Fruit fly (Drosophila melanogaster) whole organism, adult: ENCODE results near the gene Ir21a.

Source experiments
- CG11617 ChIP-seq: fragments of 200-800 bp; sonication (Bioruptor generic); optimal IDR thresholded peaks from 2 replicates; lab custom pipeline; 2017; ENCODE audit warnings: mild to moderate bottlenecking, missing biosample characterization, missing genetic modification reagents, missing genetic modification characterization
- CG12768 ChIP-seq: fragments of 200-800 bp; sonication (Bioruptor generic); optimal IDR thresholded peaks from 2 replicates; lab custom pipeline; 2017; ENCODE audit warnings: missing biosample characterization, missing genetic modification characterization, mild to moderate bottlenecking, moderate library complexity, missing genetic modification reagents
- CG14711 ChIP-seq: fragments of 200-800 bp; sonication (Bioruptor generic); optimal IDR thresholded peaks from 2 replicates; lab custom pipeline; 2018; ENCODE audit warnings: missing biosample characterization, mild to moderate bottlenecking, missing genetic modification characterization, moderate library complexity
- CG1620 ChIP-seq: fragments of 200-800 bp; sonication (Bioruptor generic); optimal IDR thresholded peaks from 2 replicates; lab custom pipeline; 2016; ENCODE audit warnings: missing biosample characterization, missing genetic modification characterization
- CG33017 ChIP-seq: fragments of 200-800 bp; sonication (Bioruptor generic); optimal IDR thresholded peaks from 2 replicates; lab custom pipeline; 2018; ENCODE audit warnings: missing biosample characterization, mild to moderate bottlenecking, missing genetic modification characterization, moderate library complexity
- CG5204 ChIP-seq: fragments of 200-800 bp; sonication (Bioruptor generic); optimal IDR thresholded peaks from 2 replicates; lab custom pipeline; 2016; ENCODE audit warnings: missing biosample characterization, missing genetic modification characterization
- CG7045 ChIP-seq: fragments of 200-800 bp; sonication (Bioruptor generic); optimal IDR thresholded peaks from 2 replicates; lab custom pipeline; 2017; ENCODE audit warnings: missing biosample characterization, mild to moderate bottlenecking, missing genetic modification characterization
- CG7101 ChIP-seq: fragments of 200-800 bp; sonication (Bioruptor generic); optimal IDR thresholded peaks from 2 replicates; lab custom pipeline; 2018; ENCODE audit warnings: missing biosample characterization, mild to moderate bottlenecking, missing genetic modification characterization, moderate library complexity
- Clk ChIP-seq: fragments of 200-800 bp; sonication (Bioruptor generic); optimal IDR thresholded peaks from 2 replicates; lab custom pipeline; 2017; ENCODE audit warnings: missing biosample characterization, missing genetic modification characterization
- Crg-1 ChIP-seq: fragments of 200-800 bp; sonication (Bioruptor generic); optimal IDR thresholded peaks from 2 replicates; lab custom pipeline; 2016; ENCODE audit warnings: missing biosample characterization, missing genetic modification characterization
- Hr96 ChIP-seq: fragments of 200-800 bp; sonication (Bioruptor generic); optimal IDR thresholded peaks from 2 replicates; lab custom pipeline; 2016; ENCODE audit warnings: missing biosample characterization, missing genetic modification characterization
- Mnt ChIP-seq: fragments of 200-800 bp; sonication (Bioruptor generic); optimal IDR thresholded peaks from 2 replicates; lab custom pipeline; 2016; ENCODE audit warnings: missing biosample characterization, mild to moderate bottlenecking, missing genetic modification characterization
- bab1 ChIP-seq: fragments of 200-800 bp; sonication (Bioruptor generic); optimal IDR thresholded peaks from 3 replicates; lab custom pipeline; 2019; ENCODE audit warnings: missing biosample characterization, mild to moderate bottlenecking, missing genetic modification characterization, moderate library complexity
- cic ChIP-seq: fragments of 200-800 bp; sonication (Bioruptor generic); optimal IDR thresholded peaks from 2 replicates; lab custom pipeline; 2017; ENCODE audit warnings: missing biosample characterization, mild to moderate bottlenecking, missing genetic modification characterization, moderate library complexity
- cnc ChIP-seq, 2 experiments: fragments of >200 bp; optimal IDR thresholded peaks; 2 replicates each; lab custom pipeline; 2017
- kay ChIP-seq: fragments of 200-800 bp; sonication (Bioruptor generic); peaks from one replicate; lab custom pipeline; 2016; ENCODE audit warnings: missing biosample characterization, missing genetic modification characterization, borderline replicate concordance
- ovo ChIP-seq: fragments of 200-800 bp; sonication (Bioruptor generic); optimal IDR thresholded peaks from 2 replicates; lab custom pipeline; 2016; ENCODE audit warnings: missing biosample characterization, missing genetic modification characterization
- pad ChIP-seq: fragments of 200-800 bp; sonication (Bioruptor generic); optimal IDR thresholded peaks from 3 replicates; lab custom pipeline; 2017; ENCODE audit warnings: missing biosample characterization, missing genetic modification characterization, mild to moderate bottlenecking, moderate library complexity, missing genetic modification reagents
- tj ChIP-seq: fragments of 200-800 bp; sonication (Bioruptor generic); optimal IDR thresholded peaks from 3 replicates; lab custom pipeline; 2017; ENCODE audit warnings: missing biosample characterization, mild to moderate bottlenecking, missing genetic modification characterization, moderate library complexity
- toe ChIP-seq: fragments of 200-800 bp; sonication (Bioruptor generic); optimal IDR thresholded peaks from 2 replicates; lab custom pipeline; 2016; ENCODE audit warnings: missing biosample characterization, missing genetic modification characterization

Gene Ir21a

dm6 chr2L:25055-25454 is at the start of gene Ir21a:
TSS of gene Ir21a (minus strand) at chr2L:25155.
- TF ChIP-seq kay (GFP tag; lab: Kevin White, UChicago) (peak; percentile 2), CG7045 (no peak)

dm6 chr2L:73760-74388 is 48.9 kb upstream of the Ir21a start:
- TF ChIP-seq cic (GFP tag; lab: Kevin White, UChicago) = peak; percentile 43
- no peak for TF ChIP-seq CG5204 (GFP tag; lab: Kevin White, UChicago)
- no peak for TF ChIP-seq Hr96 (GFP tag; lab: Kevin White, UChicago)
- no peak for TF ChIP-seq bab1 (GFP tag; lab: Kevin White, UChicago)
- TF ChIP-seq CG11617 = no peak
- TF ChIP-seq CG12768 (GFP tag; lab: Kevin White, UChicago) = no peak
- TF ChIP-seq CG14711 (tag; lab: Kevin White, UChicago) = no peak
- TF ChIP-seq Clk (GFP tag; lab: Kevin White, UChicago) = no peak
- TF ChIP-seq Mnt (GFP tag; lab: Kevin White, UChicago) = no peak
- no peak for TF ChIP-seq toe (GFP tag; lab: Kevin White, UChicago)
- TF ChIP-seq CG7045 = no peak
- TF ChIP-seq Crg-1 = no peak
- TF ChIP-seq pad (GFP tag; lab: Kevin White, UChicago) = peak; percentile 94
- TF ChIP-seq cnc (optimal IDR thresholded peaks at IDR 0.05; lab: Kevin White, UChicago) = peak in 1 of 2 experiments; percentile 55
- peak; percentile 19 for TF ChIP-seq CG1620 (GFP tag; lab: Kevin White, UChicago)
- TF ChIP-seq tj (GFP tag; lab: Kevin White, UChicago) = peak; percentile 5
- peak; percentile 88 for TF ChIP-seq kay (GFP tag; lab: Kevin White, UChicago)
- no peak for TF ChIP-seq ovo (GFP tag; lab: Kevin White, UChicago)
- TF ChIP-seq CG7101 (tag; lab: Kevin White, UChicago) = no peak
- no peak for TF ChIP-seq CG33017

dm6 chr2L:72752-73435 is 47.9 kb upstream of the Ir21a start:
- TF ChIP-seq CG33017 (no peak), CG7045 (no peak), CG5204 (GFP tag; lab: Kevin White, UChicago) (no peak), cic (GFP tag; lab: Kevin White, UChicago) (peak; percentile 69), kay (GFP tag; lab: Kevin White, UChicago) (peak; percentile 81), CG1620 (GFP tag; lab: Kevin White, UChicago) (peak; percentile 18), tj (GFP tag; lab: Kevin White, UChicago) (peak; percentile 33), toe (GFP tag; lab: Kevin White, UChicago) (no peak), CG7101 (tag; lab: Kevin White, UChicago) (peak; percentile 65), CG12768 (GFP tag; lab: Kevin White, UChicago) (no peak), cnc (optimal IDR thresholded peaks at IDR 0.05; lab: Kevin White, UChicago) (no peak), Clk (GFP tag; lab: Kevin White, UChicago) (no peak), Crg-1 (peak; percentile 8), CG11617 (no peak), pad (GFP tag; lab: Kevin White, UChicago) (peak; percentile 41), bab1 (GFP tag; lab: Kevin White, UChicago) (no peak), Mnt (GFP tag; lab: Kevin White, UChicago) (peak; percentile 65), CG14711 (tag; lab: Kevin White, UChicago) (peak; percentile 46), ovo (GFP tag; lab: Kevin White, UChicago) (no peak), Hr96 (GFP tag; lab: Kevin White, UChicago) (no peak)

- TF ChIP-seq ovo (GFP tag; lab: Kevin White, UChicago) (no peak), cic (GFP tag; lab: Kevin White, UChicago) (no peak), pad (GFP tag; lab: Kevin White, UChicago) (no peak), toe (GFP tag; lab: Kevin White, UChicago) (no peak), cnc (optimal IDR thresholded peaks at IDR 0.05; lab: Kevin White, UChicago) (peak; percentile 65 to 67), CG33017 (peak; percentile 32), CG7045 (no peak), bab1 (GFP tag; lab: Kevin White, UChicago) (peak; percentile 43), CG5204 (GFP tag; lab: Kevin White, UChicago) (no peak), kay (GFP tag; lab: Kevin White, UChicago) (peak; percentile 90), Clk (GFP tag; lab: Kevin White, UChicago) (no peak), CG11617 (no peak), CG12768 (GFP tag; lab: Kevin White, UChicago) (no peak), CG1620 (GFP tag; lab: Kevin White, UChicago) (no peak), tj (GFP tag; lab: Kevin White, UChicago) (no peak), CG7101 (tag; lab: Kevin White, UChicago) (peak; percentile 5), Mnt (GFP tag; lab: Kevin White, UChicago) (no peak), CG14711 (tag; lab: Kevin White, UChicago) (no peak), Hr96 (GFP tag; lab: Kevin White, UChicago) (no peak), Crg-1 (no peak)
Measured at dm6 chr2L:71869-72751, 47.2 kb upstream of the Ir21a start.

dm6 chr2L:71457-71856 is 46.5 kb upstream of the Ir21a start, which contains the start of gene galectin:
TSS of gene galectin (plus strand) at chr2L:71757.
- TF ChIP-seq kay (GFP tag; lab: Kevin White, UChicago) = peak; percentile 86
- TF ChIP-seq pad (GFP tag; lab: Kevin White, UChicago) = no peak
- no peak for TF ChIP-seq Hr96 (GFP tag; lab: Kevin White, UChicago)
- TF ChIP-seq cic (GFP tag; lab: Kevin White, UChicago) = peak; percentile 9
